Worm (Caenorhabditis elegans) whole organism, early embryonic: Measurements from ENCODE around the gene T05C12.8.

Experiments
- ama-1 ChIP-seq: fragments of 150-350 bp; optimal IDR thresholded peaks from 2 replicates; lab custom pipeline; 2014
- ceh-13 ChIP-seq: fragments of 200-800 bp; sonication (Bioruptor generic); optimal IDR thresholded peaks from 2 replicates; lab custom pipeline; 2018; ENCODE audit warnings: mild to moderate bottlenecking, missing genetic modification characterization, missing compliant biosample characterization
- ceh-36 ChIP-seq: sonication (generic microtip); optimal IDR thresholded peaks from 2 replicates; lab custom pipeline; 2016; ENCODE audit warnings: missing genetic modification characterization, inconsistent platforms, missing compliant biosample characterization
- hmbx-1 ChIP-seq: sonication (generic microtip); optimal IDR thresholded peaks from 2 replicates; lab custom pipeline; 2016; ENCODE audit warnings: mild to moderate bottlenecking, missing genetic modification characterization, missing compliant biosample characterization
- hmg-4 ChIP-seq: fragments of 200-800 bp; sonication (Bioruptor generic); optimal IDR thresholded peaks from 2 replicates; lab custom pipeline; 2018; ENCODE audit warnings: mild to moderate bottlenecking, missing genetic modification characterization, missing compliant biosample characterization
- hnd-1 ChIP-seq: sonication (generic microtip); optimal IDR thresholded peaks from 2 replicates; lab custom pipeline; 2016; ENCODE audit warnings: missing genetic modification characterization, missing compliant biosample characterization
- tbx-11 ChIP-seq: fragments of 200-800 bp; sonication (Bioruptor generic); IDR thresholded peaks from 2 replicates; pipeline ENCODE4 v1.3.6; 2022; ENCODE audit warnings: missing genetic modification characterization, missing compliant biosample characterization
- tbx-37 ChIP-seq: fragments of 200-800 bp; sonication (Bioruptor generic); conservative IDR thresholded peaks from 2 replicates; pipeline ENCODE4 v1.3.6; 2022; ENCODE audit warnings: missing genetic modification reagents, missing genetic modification characterization, missing compliant biosample characterization

Gene T05C12.8

DNA sequence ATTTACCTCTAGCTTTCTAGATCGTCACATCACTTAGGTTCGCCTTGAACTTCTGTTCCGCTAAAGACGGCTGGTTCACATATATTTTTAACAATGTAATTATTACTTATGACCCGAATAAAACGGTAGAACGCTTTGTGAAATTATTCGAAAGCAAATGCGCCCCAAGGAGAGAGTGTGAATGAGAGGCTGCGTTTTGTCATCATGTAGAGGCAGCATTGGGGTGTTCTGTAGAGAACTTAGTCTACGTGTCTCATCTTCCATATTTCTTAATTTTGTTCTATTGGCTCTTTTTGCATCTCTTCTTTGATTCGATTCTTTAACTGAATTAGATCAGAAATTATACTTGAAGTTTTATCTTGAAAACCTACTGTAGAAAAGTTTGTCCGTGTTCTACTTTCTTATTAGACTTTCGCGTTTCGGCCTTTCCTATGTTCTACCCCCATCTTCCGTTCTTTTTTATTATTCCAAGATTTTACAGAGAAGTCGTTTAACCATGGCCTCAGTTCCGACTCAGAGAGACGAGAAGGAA lies 52.3 kb downstream of the T05C12.8 start, which contains the start of gene cdc-48.2:
TSS of gene cdc-48.2 (plus strand) at position 482 of the 532 bp plus-strand sequence.
- TF ChIP-seq ceh-36 (tag; lab: Kevin White, UChicago) = no peak
- no peak for TF ChIP-seq tbx-37
- TF ChIP-seq hmg-4 (GFP tag; lab: Kevin White, UChicago) = no peak
- TF ChIP-seq tbx-11 = no peak
- no peak for TF ChIP-seq hmbx-1 (tag; lab: Kevin White, UChicago)
- TF ChIP-seq ama-1 (lab: Kevin White, UChicago) = no peak
- TF ChIP-seq ceh-13 (GFP tag; lab: Kevin White, UChicago) = no peak
- TF ChIP-seq hnd-1 (tag; lab: Kevin White, UChicago) = no peak
